Fruit fly (Drosophila melanogaster): ENCODE data around the gene CG18530.

Gene CG18530

dm6 chr3R:12630369-12630768 lies 2.8 kb upstream of the CG18530 start, which contains the start of gene Not10 (continued):
- TF ChIP-seq Sox102F (GFP tag; optimal IDR thresholded peaks at IDR 0.05) = no peak
- no peak for TF ChIP-seq zf30C (GFP tag; optimal IDR thresholded peaks at IDR 0.05)
- no peak for TF ChIP-seq NC2α (GFP tag; optimal IDR thresholded peaks at IDR 0.05)
- TF ChIP-seq Bgb (GFP tag; IDR thresholded peaks at IDR 0.05; ENCODE audit: partially characterized antibody) = peak; percentile 43; the same call in 1 of the 2 replicates
- TF ChIP-seq eve (GFP tag; optimal IDR thresholded peaks at IDR 0.05) = no peak
- no peak for TF ChIP-seq gro (GFP tag; optimal IDR thresholded peaks at IDR 0.05)
- TF ChIP-seq CG11093 (GFP tag; IDR thresholded peaks at IDR 0.05) = no peak
- no peak for TF ChIP-seq C15 (GFP tag; IDR thresholded peaks at IDR 0.05)
- TF ChIP-seq CG4360 (GFP tag; IDR thresholded peaks at IDR 0.05) = no peak
- TF ChIP-seq br (optimal IDR thresholded peaks at IDR 0.05) = no peak
- TF ChIP-seq ftz-f1 (GFP tag; optimal IDR thresholded peaks at IDR 0.05) = no peak
- no peak for TF ChIP-seq crol (GFP tag; IDR thresholded peaks at IDR 0.05)
- TF ChIP-seq Gug (GFP tag; IDR thresholded peaks at IDR 0.05) = 0 out of 4 replicates have a peak, but pooled peaks have one; percentile 22
- no peak for TF ChIP-seq tll (GFP tag; optimal IDR thresholded peaks at IDR 0.05)
- no peak for TF ChIP-seq Hr78 (GFP tag; optimal IDR thresholded peaks at IDR 0.05)
- TF ChIP-seq CG34376 (GFP tag; optimal IDR thresholded peaks at IDR 0.05) = no peak
- TF ChIP-seq schlank (tag; optimal IDR thresholded peaks at IDR 0.05) = no peak
- no peak for TF ChIP-seq CG13894 (tag; optimal IDR thresholded peaks at IDR 0.05)
- no peak for TF ChIP-seq otp (GFP tag; IDR thresholded peaks at IDR 0.05)
- TF ChIP-seq trh (GFP tag; optimal IDR thresholded peaks at IDR 0.05) = no peak
- TF ChIP-seq CG18764 (GFP tag; optimal IDR thresholded peaks at IDR 0.05) = peak; percentile 27
- no peak for TF ChIP-seq CG3726 (GFP tag; IDR thresholded peaks at IDR 0.05)
- no peak for TF ChIP-seq HHEX (GFP tag; optimal IDR thresholded peaks at IDR 0.05)
- no peak for TF ChIP-seq Myb (GFP tag; optimal IDR thresholded peaks at IDR 0.05)
- no peak for TF ChIP-seq CG10959 (GFP tag; IDR thresholded peaks at IDR 0.05)
- no peak for TF ChIP-seq CG7745 (tag; optimal IDR thresholded peaks at IDR 0.05)
- TF ChIP-seq CG34224 (GFP tag; IDR thresholded peaks at IDR 0.05; ENCODE audit: partially characterized antibody) = peak; percentile 77
- TF ChIP-seq CG10654 (GFP tag; optimal IDR thresholded peaks at IDR 0.05) = peak; percentile 10
- peak; percentile 40; the same call in 1 of the 3 replicates for TF ChIP-seq Dbx (GFP tag; IDR thresholded peaks at IDR 0.05)
- no peak for TF ChIP-seq fd96Cb (tag; optimal IDR thresholded peaks at IDR 0.05)
- TF ChIP-seq croc (GFP tag; conservative IDR thresholded peaks at IDR 0.05) = no peak
- TF ChIP-seq Dek (tag; optimal IDR thresholded peaks at IDR 0.05) = peak; percentile 59
- no peak for TF ChIP-seq org-1 (GFP tag; optimal IDR thresholded peaks at IDR 0.05)
- no peak for TF ChIP-seq bowl (GFP tag; IDR thresholded peaks at IDR 0.05)
- no peak for TF ChIP-seq dmrt11E (tag; optimal IDR thresholded peaks at IDR 0.05)
- no peak for TF ChIP-seq CG32772 (GFP tag; IDR thresholded peaks at IDR 0.05)
- TF ChIP-seq CG11695 (GFP tag; IDR thresholded peaks at IDR 0.05) = no peak
- TF ChIP-seq B-H1 (GFP tag; IDR thresholded peaks at IDR 0.05) = no peak
- TF ChIP-seq B-H2 (GFP tag; optimal IDR thresholded peaks at IDR 0.05) = no peak
- TF ChIP-seq sens-2 (GFP tag; IDR thresholded peaks at IDR 0.05) = no peak
- no peak for TF ChIP-seq CG4730 (GFP tag; IDR thresholded peaks at IDR 0.05)
- no peak for TF ChIP-seq MTF-1 (GFP tag; optimal IDR thresholded peaks at IDR 0.05; ENCODE audit: borderline replicate concordance)
- no peak for TF ChIP-seq hth (optimal IDR thresholded peaks at IDR 0.05)
- 0 out of 2 replicates have a peak, but pooled peaks have one; percentile 27 for TF ChIP-seq Xrp1 (GFP tag; IDR thresholded peaks at IDR 0.05)
- no peak for TF ChIP-seq CG1024 (GFP tag; IDR thresholded peaks at IDR 0.05)
- TF ChIP-seq NC2β (GFP tag; optimal IDR thresholded peaks at IDR 0.05) = no peak
- TF ChIP-seq CoRest (tag; optimal IDR thresholded peaks at IDR 0.05) = peak; percentile 69
- no peak for TF ChIP-seq toy (GFP tag; IDR thresholded peaks at IDR 0.05)
- TF ChIP-seq CG10565 (GFP tag; optimal IDR thresholded peaks at IDR 0.05) = no peak
- no peak for TF ChIP-seq CG4707 (GFP tag; optimal IDR thresholded peaks at IDR 0.05)
- TF ChIP-seq nmo (GFP tag; optimal IDR thresholded peaks at IDR 0.05) = peak; percentile 61
- no peak for TF ChIP-seq CG9727 (GFP tag; optimal IDR thresholded peaks at IDR 0.05)

Data from whole organism, embryonic.